Fruit fly (Drosophila melanogaster) whole organism, adult: ENCODE measurements around the gene tey.

Source experiments
- CG14711 ChIP-seq: fragments of 200-800 bp; sonication (Bioruptor generic); optimal IDR thresholded peaks from 2 replicates; lab custom pipeline; 2018; ENCODE audit warnings: missing biosample characterization, mild to moderate bottlenecking, missing genetic modification characterization, moderate library complexity
- CG33017 ChIP-seq: fragments of 200-800 bp; sonication (Bioruptor generic); optimal IDR thresholded peaks from 2 replicates; lab custom pipeline; 2018; ENCODE audit warnings: missing biosample characterization, mild to moderate bottlenecking, missing genetic modification characterization, moderate library complexity
- Crg-1 ChIP-seq: fragments of 200-800 bp; sonication (Bioruptor generic); optimal IDR thresholded peaks from 2 replicates; lab custom pipeline; 2016; ENCODE audit warnings: missing biosample characterization, missing genetic modification characterization
- bab1 ChIP-seq: fragments of 200-800 bp; sonication (Bioruptor generic); optimal IDR thresholded peaks from 3 replicates; lab custom pipeline; 2019; ENCODE audit warnings: missing biosample characterization, mild to moderate bottlenecking, missing genetic modification characterization, moderate library complexity
- cic ChIP-seq: fragments of 200-800 bp; sonication (Bioruptor generic); optimal IDR thresholded peaks from 2 replicates; lab custom pipeline; 2017; ENCODE audit warnings: missing biosample characterization, mild to moderate bottlenecking, missing genetic modification characterization, moderate library complexity
- kay ChIP-seq: fragments of 200-800 bp; sonication (Bioruptor generic); peaks from one replicate; lab custom pipeline; 2016; ENCODE audit warnings: missing biosample characterization, missing genetic modification characterization, borderline replicate concordance
- ovo ChIP-seq: fragments of 200-800 bp; sonication (Bioruptor generic); optimal IDR thresholded peaks from 2 replicates; lab custom pipeline; 2016; ENCODE audit warnings: missing biosample characterization, missing genetic modification characterization
- tj ChIP-seq: fragments of 200-800 bp; sonication (Bioruptor generic); optimal IDR thresholded peaks from 3 replicates; lab custom pipeline; 2017; ENCODE audit warnings: missing biosample characterization, mild to moderate bottlenecking, missing genetic modification characterization, moderate library complexity

DNA sequence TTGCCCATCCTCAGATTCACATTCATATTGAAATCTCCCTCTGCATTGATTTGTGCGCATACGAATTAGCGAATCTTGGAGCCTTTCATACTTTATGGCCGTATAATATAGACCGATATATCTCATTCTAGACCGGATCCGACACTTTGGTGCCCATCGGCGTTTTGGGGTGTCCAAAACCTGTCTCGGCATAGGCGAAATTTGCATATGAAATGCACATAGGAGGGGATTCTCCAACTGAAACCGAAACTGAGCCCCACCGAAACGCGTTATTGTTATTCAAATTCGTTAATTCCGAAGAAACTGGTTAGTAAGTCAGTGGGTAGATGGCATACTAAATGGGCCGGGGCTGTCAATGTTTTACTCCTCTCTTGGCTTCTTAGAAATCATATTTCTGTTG lies 36.6 kb upstream of the tey start:
- TF ChIP-seq tj = no peak
- no peak for TF ChIP-seq CG14711 (tag; lab: Kevin White, UChicago)
- no peak for TF ChIP-seq bab1 (GFP tag; lab: Kevin White, UChicago)
- TF ChIP-seq kay (GFP tag; lab: Kevin White, UChicago) = no peak
- no peak for TF ChIP-seq CG33017 (tag; lab: Kevin White, UChicago)
- no peak for TF ChIP-seq ovo
- TF ChIP-seq Crg-1 (GFP tag; lab: Kevin White, UChicago) = no peak
- TF ChIP-seq cic = no peak
